Worm (Caenorhabditis elegans): ENCODE measurements around the gene ZK105.6.

ZK105.6 gene

DNA sequence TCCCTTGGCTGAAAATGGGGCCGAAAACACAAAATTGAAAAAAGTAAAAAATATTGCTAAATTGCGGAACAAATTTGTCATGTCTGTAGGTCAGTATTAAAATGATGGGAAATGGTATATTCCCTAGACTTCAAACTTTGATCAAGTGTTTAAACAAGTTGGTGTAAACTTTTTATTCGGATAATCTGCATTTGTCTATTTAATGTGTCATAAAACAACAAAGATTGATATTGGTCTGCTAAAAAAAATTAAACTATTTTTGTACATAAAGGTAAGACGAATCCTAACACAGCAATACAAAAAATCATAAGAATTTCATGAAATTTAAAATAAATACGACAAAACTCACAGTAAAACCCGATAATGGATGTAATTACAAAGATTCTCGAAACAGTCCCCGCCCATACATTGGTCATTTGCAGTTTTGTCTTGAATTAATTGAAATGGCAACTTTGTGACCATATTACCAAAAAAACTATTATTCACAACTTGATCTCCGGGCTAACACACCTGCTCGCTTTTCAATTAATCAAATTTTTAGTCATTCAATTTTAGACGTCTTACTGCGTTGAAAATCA is at the start of gene ZK105.6, which contains the start of gene ZK105.8:
Gene ZK105.6 (minus strand): TSS at position 101 of the 578 bp plus-strand sequence.
Gene ZK105.8 (plus strand): TSS at position 528 of the 578 bp plus-strand sequence.
- TF ChIP-seq elt-1 (tag; optimal IDR thresholded peaks at IDR 0.05; ENCODE audit: borderline replicate concordance, insufficient read depth) (no peak), bed-3 (GFP tag; optimal IDR thresholded peaks at IDR 0.05) (no peak), flh-1 (GFP tag; optimal IDR thresholded peaks at IDR 0.05) (no peak), nhr-237 (tag; optimal IDR thresholded peaks at IDR 0.05) (no peak), ces-1 (GFP tag; optimal IDR thresholded peaks at IDR 0.05) (peak; percentile 16)

DNA sequence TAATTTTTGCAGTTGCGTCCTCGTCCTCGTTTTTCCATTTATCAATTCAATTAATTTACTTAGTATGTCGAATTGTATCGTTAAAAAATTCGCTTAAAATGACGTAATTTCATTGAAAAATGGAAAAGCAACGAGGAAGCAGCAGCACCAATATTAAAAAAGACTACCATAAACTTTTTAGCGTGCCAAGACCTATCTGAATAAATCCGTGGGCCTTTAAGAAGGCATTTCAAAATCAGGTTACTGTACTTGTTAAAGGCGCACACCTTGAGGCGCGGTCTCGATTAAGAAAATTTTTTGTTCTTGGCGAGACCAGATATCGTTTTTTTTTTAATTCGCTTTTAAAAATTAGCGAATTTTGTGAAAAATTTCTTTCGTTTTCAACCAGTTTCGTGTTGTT is 49.8 kb upstream of the ZK105.6 start:
- no peak for TF ChIP-seq ceh-39 (tag; optimal IDR thresholded peaks at IDR 0.05)
- TF ChIP-seq nhr-2 (tag; optimal IDR thresholded peaks at IDR 0.05): no peak

DNA sequence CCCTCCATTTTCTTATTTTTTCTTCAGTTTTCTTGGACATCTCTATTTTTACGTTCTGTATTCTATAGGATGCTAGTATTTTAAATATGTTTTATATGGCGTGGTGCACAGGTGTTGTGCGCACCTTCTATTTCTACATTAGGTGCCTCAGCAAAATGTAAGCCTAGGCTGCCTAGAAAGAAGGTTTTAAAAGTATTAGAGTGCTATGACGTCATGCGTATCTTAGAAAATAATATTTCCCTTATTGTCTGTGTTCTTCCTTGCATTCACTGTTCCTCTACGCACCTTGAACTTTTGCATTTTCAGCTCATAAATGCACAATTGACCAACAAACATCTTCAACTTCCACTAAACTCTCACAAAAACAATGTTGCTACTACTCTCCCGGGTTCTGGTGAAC is 47.1 kb upstream of the ZK105.6 start, which contains the start of gene frpr-3:
Gene frpr-3 (plus strand): TSS at position 301 of the 400 bp plus-strand sequence.
- no peak for TF ChIP-seq lsy-2 (tag; optimal IDR thresholded peaks at IDR 0.05)
- no peak for TF ChIP-seq mep-1 (tag; optimal IDR thresholded peaks at IDR 0.05)
- no peak for TF ChIP-seq nhr-76 (tag; optimal IDR thresholded peaks at IDR 0.05)
- no peak for TF ChIP-seq cnd-1 (tag; optimal IDR thresholded peaks at IDR 0.05)
- TF ChIP-seq M03D4.4 (tag; optimal IDR thresholded peaks at IDR 0.05): no peak
- no peak for TF ChIP-seq zip-8 (tag; optimal IDR thresholded peaks at IDR 0.05)
- TF ChIP-seq drap-1 (GFP tag; optimal IDR thresholded peaks at IDR 0.05): no peak
- TF ChIP-seq nhr-237 (tag; optimal IDR thresholded peaks at IDR 0.05): no peak
- no peak for TF ChIP-seq unc-39 (tag; optimal IDR thresholded peaks at IDR 0.05)
- no peak for TF ChIP-seq lin-32 (GFP tag; optimal IDR thresholded peaks at IDR 0.05)
- TF ChIP-seq bed-3 (GFP tag; optimal IDR thresholded peaks at IDR 0.05): no peak
- no peak for TF ChIP-seq sem-2 (GFP tag; optimal IDR thresholded peaks at IDR 0.05)
- no peak for TF ChIP-seq elt-1 (tag; optimal IDR thresholded peaks at IDR 0.05; ENCODE audit: borderline replicate concordance, insufficient read depth)
- no peak for TF ChIP-seq elt-3 (tag; optimal IDR thresholded peaks at IDR 0.05)
- no peak for TF ChIP-seq nhr-2 (tag; optimal IDR thresholded peaks at IDR 0.05)
- no peak for TF ChIP-seq unc-120 (tag; optimal IDR thresholded peaks at IDR 0.05; ENCODE audit: poor library complexity, severe bottlenecking)
- no peak for TF ChIP-seq mab-5 (tag; optimal IDR thresholded peaks at IDR 0.05)
- TF ChIP-seq ceh-43 (GFP tag; optimal IDR thresholded peaks at IDR 0.05): no peak
- no peak for TF ChIP-seq snpc-4 (tag; optimal IDR thresholded peaks at IDR 0.05)

DNA sequence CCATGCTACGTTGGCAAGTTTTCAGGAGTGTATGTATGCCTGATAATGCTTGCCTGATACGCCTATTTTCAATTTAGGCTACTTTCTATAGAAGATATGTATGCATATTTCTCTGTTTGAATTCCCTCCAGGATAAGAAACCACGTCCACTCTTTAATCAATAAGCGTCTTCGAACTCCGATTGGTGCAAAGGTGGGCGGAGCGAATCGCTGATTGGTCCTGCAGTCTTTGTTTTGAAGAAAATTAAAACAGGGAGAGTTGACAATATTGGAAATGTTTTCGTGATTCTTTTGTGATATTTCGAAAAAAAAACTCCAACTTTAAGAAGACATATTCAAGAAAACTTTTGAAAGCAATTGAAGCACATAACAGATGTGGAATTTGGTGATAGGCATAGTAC is 38.0 kb upstream of the ZK105.6 start:
- TF ChIP-seq sptf-1 (tag; optimal IDR thresholded peaks at IDR 0.05) (no peak), hlh-1 (tag; optimal IDR thresholded peaks at IDR 0.05) (no peak), unc-120 (tag; optimal IDR thresholded peaks at IDR 0.05; ENCODE audit: poor library complexity, severe bottlenecking) (no peak), ztf-11 (tag; optimal IDR thresholded peaks at IDR 0.05) (no peak), tbx-8 (GFP tag; optimal IDR thresholded peaks at IDR 0.05) (no peak), elt-3 (tag; optimal IDR thresholded peaks at IDR 0.05) (no peak), snpc-4 (tag; optimal IDR thresholded peaks at IDR 0.05) (no peak), bed-3 (GFP tag; optimal IDR thresholded peaks at IDR 0.05) (no peak), ceh-83 (GFP tag; optimal IDR thresholded peaks at IDR 0.05) (no peak), mep-1 (tag; optimal IDR thresholded peaks at IDR 0.05) (no peak), unc-39 (tag; optimal IDR thresholded peaks at IDR 0.05) (no peak), sem-2 (GFP tag; optimal IDR thresholded peaks at IDR 0.05) (no peak), ceh-43 (GFP tag; optimal IDR thresholded peaks at IDR 0.05) (no peak), blmp-1 (tag; optimal IDR thresholded peaks at IDR 0.05) (no peak)

DNA sequence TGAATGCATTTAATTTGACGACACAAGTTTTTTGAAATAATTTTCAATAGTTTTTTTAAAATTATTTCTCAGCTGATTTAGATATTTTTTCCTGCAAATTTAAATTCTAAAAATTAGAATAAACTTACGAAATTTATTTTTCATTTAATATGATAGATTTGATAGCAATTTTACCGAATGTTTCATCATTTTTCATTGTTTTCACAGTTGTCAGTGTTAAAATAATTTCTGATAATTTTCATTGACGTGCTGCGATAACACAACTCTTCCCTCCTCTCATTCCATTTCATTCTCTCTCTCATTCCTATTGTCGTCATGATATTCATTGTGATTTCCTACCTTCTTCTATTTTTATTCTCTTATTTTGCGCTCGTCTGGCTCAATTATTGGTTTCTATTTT is 36.3 kb upstream of the ZK105.6 start, which contains the start of gene hint-3:
Gene hint-3 (plus strand): TSS at position 301 of the 400 bp plus-strand sequence.
- TF ChIP-seq unc-62 (GFP tag; optimal IDR thresholded peaks at IDR 0.05): no peak
- TF ChIP-seq nhr-237 (tag; optimal IDR thresholded peaks at IDR 0.05): no peak
- no peak for TF ChIP-seq ces-1 (GFP tag; optimal IDR thresholded peaks at IDR 0.05)
- TF ChIP-seq elt-3 (tag; optimal IDR thresholded peaks at IDR 0.05): no peak
- TF ChIP-seq pha-4 (tag; optimal IDR thresholded peaks at IDR 0.05): no peak
- TF ChIP-seq nhr-28 (tag; optimal IDR thresholded peaks at IDR 0.05): no peak
- TF ChIP-seq nhr-76 (tag; optimal IDR thresholded peaks at IDR 0.05): no peak
- TF ChIP-seq lin-13 (tag; optimal IDR thresholded peaks at IDR 0.05): no peak
- TF ChIP-seq hlh-1 (tag; optimal IDR thresholded peaks at IDR 0.05): no peak
- no peak for TF ChIP-seq mls-2 (tag; optimal IDR thresholded peaks at IDR 0.05)
- no peak for TF ChIP-seq nhr-2 (tag; optimal IDR thresholded peaks at IDR 0.05)
- no peak for TF ChIP-seq elt-1 (tag; optimal IDR thresholded peaks at IDR 0.05; ENCODE audit: borderline replicate concordance, insufficient read depth)
- TF ChIP-seq ztf-11 (tag; optimal IDR thresholded peaks at IDR 0.05): no peak
- no peak for TF ChIP-seq drap-1 (GFP tag; optimal IDR thresholded peaks at IDR 0.05)
